Worm (Caenorhabditis elegans): Measurements from ENCODE around the gene aexr-2.

aexr-2 gene

ce11 chrX:6667468-6667867 is 36.1 kb upstream of the aexr-2 start (continued):
- TF ChIP-seq lin-13 (GFP tag; optimal IDR thresholded peaks at IDR 0.05), result no peak
- TF ChIP-seq lin-15B (tag; optimal IDR thresholded peaks at IDR 0.05), result no peak
- no peak for TF ChIP-seq dmd-8 (GFP tag; IDR thresholded peaks at IDR 0.05)
- TF ChIP-seq daf-16 (GFP tag; optimal IDR thresholded peaks at IDR 0.05), result no peak
- TF ChIP-seq daf-16 (tag; optimal IDR thresholded peaks at IDR 0.05), result peak; percentile 91
- no peak for TF ChIP-seq aly-2 (tag; optimal IDR thresholded peaks at IDR 0.05)
- TF ChIP-seq lin-38 (GFP tag; IDR thresholded peaks at IDR 0.05), result no peak
- peak; percentile 66 for TF ChIP-seq dmd-6 (GFP tag; IDR thresholded peaks at IDR 0.05)
- no peak for TF ChIP-seq mdl-1 (tag; optimal IDR thresholded peaks at IDR 0.05)
- no peak for TF ChIP-seq unc-130 (GFP tag; optimal IDR thresholded peaks at IDR 0.05)

ce11 chrX:6665129-6665858 is 34.0 kb upstream of the aexr-2 start:
- no peak for TF ChIP-seq F26F4.8 (GFP tag; conservative IDR thresholded peaks at IDR 0.05)
- TF ChIP-seq unc-39 (tag; optimal IDR thresholded peaks at IDR 0.05), result no peak
- peak in 1 of 2 experiments; percentile 68 for TF ChIP-seq hif-1 (tag; optimal IDR thresholded peaks at IDR 0.05)
- peak; percentile 38 for TF ChIP-seq pqm-1 (tag; optimal IDR thresholded peaks at IDR 0.05)
- TF ChIP-seq dve-1 (tag; optimal IDR thresholded peaks at IDR 0.05; ENCODE audit: insufficient read depth), result peak; percentile 49
- peak in 1 of 2 experiments; percentile 36 for TF ChIP-seq mdl-1 (tag; optimal IDR thresholded peaks at IDR 0.05)
- TF ChIP-seq nhr-48 (tag; optimal IDR thresholded peaks at IDR 0.05), result peak; percentile 22
- TF ChIP-seq sdz-12 (GFP tag; optimal IDR thresholded peaks at IDR 0.05), result no peak
- no peak for TF ChIP-seq madf-5 (GFP tag; IDR thresholded peaks at IDR 0.05)
- peak; percentile 68 for TF ChIP-seq dmd-6 (GFP tag; IDR thresholded peaks at IDR 0.05)
- no peak for TF ChIP-seq daf-8 (GFP tag; IDR thresholded peaks at IDR 0.05)
- TF ChIP-seq T26A8.4 (GFP tag; IDR thresholded peaks at IDR 0.05), result no peak
- TF ChIP-seq spr-3 (GFP tag; optimal IDR thresholded peaks at IDR 0.05), result no peak
- no peak for TF ChIP-seq zag-1 (tag; optimal IDR thresholded peaks at IDR 0.05)
- TF ChIP-seq php-3 (GFP tag; IDR thresholded peaks at IDR 0.05), result 0 out of 2 replicates have a peak, but pooled peaks have one; percentile 28
- TF ChIP-seq daf-16 (GFP tag; optimal IDR thresholded peaks at IDR 0.05), result no peak
- TF ChIP-seq daf-16 (tag; optimal IDR thresholded peaks at IDR 0.05), result peak; percentile 49
- TF ChIP-seq ceh-44 (GFP tag; IDR thresholded peaks at IDR 0.05), result no peak
- TF ChIP-seq lin-38 (GFP tag; IDR thresholded peaks at IDR 0.05), result no peak
- no peak for TF ChIP-seq rbr-2 (tag; optimal IDR thresholded peaks at IDR 0.05)
- TF ChIP-seq lim-7 (GFP tag; IDR thresholded peaks at IDR 0.05), result no peak
- no peak for TF ChIP-seq F37D6.2 (tag; optimal IDR thresholded peaks at IDR 0.05)
- TF ChIP-seq nhr-76 (tag; optimal IDR thresholded peaks at IDR 0.05), result no peak
- TF ChIP-seq mxl-2 (GFP tag; conservative IDR thresholded peaks at IDR 0.05), result no peak
- peak; percentile 75 for TF ChIP-seq nhr-28 (tag; optimal IDR thresholded peaks at IDR 0.05)
- no peak for TF ChIP-seq jun-1 (tag; optimal IDR thresholded peaks at IDR 0.05)
- peak; percentile 47 for TF ChIP-seq hlh-30 (tag; optimal IDR thresholded peaks at IDR 0.05; ENCODE audit: insufficient read depth)
- TF ChIP-seq lsy-2 (tag; optimal IDR thresholded peaks at IDR 0.05), result peak in 1 of 2 experiments; percentile 8
- TF ChIP-seq hlh-11 (tag; optimal IDR thresholded peaks at IDR 0.05), result peak; percentile 81

DNA sequence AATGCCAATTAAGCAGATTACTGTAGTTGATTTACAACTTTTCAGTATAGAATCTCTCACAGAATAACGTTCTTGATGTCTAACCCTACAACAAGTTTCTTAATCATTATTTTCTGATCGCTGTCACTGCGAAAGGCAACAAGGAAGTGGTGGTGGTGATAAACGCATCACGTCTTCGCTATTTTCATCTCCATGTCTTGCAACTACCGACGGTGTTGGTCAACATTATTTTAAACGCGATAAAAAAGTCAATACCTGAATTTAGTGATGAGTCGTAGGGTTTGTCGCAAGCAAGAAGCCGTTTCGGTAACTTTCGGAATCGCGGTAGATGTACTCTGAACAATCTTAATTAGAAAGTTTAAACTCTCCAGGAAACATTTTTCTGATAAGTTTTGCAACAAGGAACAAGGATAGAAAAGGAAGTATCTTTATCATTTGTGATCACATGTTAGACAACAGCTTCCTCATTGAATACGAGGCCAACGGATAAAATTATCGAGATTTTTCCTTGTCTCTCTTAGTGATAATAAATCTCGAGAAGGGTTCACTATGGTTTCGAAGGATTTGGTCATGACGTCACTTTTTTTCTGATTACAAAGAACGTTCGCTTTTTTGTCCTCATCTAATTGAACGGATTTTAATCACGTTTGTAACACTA is 32.6 kb upstream of the aexr-2 start:
- TF ChIP-seq dmd-8 (GFP tag; IDR thresholded peaks at IDR 0.05), result no peak
- TF ChIP-seq nhr-10 (tag; optimal IDR thresholded peaks at IDR 0.05), result peak; percentile 37
- no peak for TF ChIP-seq nhr-28 (tag; optimal IDR thresholded peaks at IDR 0.05)
- TF ChIP-seq mdl-1 (tag; optimal IDR thresholded peaks at IDR 0.05), result peak in 1 of 2 experiments; percentile 8
- TF ChIP-seq mxl-2 (GFP tag; conservative IDR thresholded peaks at IDR 0.05), result no peak
- peak; percentile 29 for TF ChIP-seq nhr-48 (tag; optimal IDR thresholded peaks at IDR 0.05)
- peak; percentile 38 for TF ChIP-seq hlh-11 (tag; optimal IDR thresholded peaks at IDR 0.05)
- no peak for TF ChIP-seq daf-16 (GFP tag; optimal IDR thresholded peaks at IDR 0.05)
- peak; percentile 2 for TF ChIP-seq daf-16 (tag; optimal IDR thresholded peaks at IDR 0.05)
- peak; percentile 6 for TF ChIP-seq hlh-30 (tag; optimal IDR thresholded peaks at IDR 0.05; ENCODE audit: insufficient read depth)
- TF ChIP-seq unc-62 (GFP tag; optimal IDR thresholded peaks at IDR 0.05 in 1 of 2), result peak in 1 of 2 experiments; percentile 75
- TF ChIP-seq unc-62 (tag; optimal IDR thresholded peaks at IDR 0.05), result no peak
